Fruit fly (Drosophila melanogaster): ENCODE measurements around the gene CG31370.
A peak's percentile ranks its signal among the peaks of the same experiment; 100 is the strongest.

Gene CG31370

DNA sequence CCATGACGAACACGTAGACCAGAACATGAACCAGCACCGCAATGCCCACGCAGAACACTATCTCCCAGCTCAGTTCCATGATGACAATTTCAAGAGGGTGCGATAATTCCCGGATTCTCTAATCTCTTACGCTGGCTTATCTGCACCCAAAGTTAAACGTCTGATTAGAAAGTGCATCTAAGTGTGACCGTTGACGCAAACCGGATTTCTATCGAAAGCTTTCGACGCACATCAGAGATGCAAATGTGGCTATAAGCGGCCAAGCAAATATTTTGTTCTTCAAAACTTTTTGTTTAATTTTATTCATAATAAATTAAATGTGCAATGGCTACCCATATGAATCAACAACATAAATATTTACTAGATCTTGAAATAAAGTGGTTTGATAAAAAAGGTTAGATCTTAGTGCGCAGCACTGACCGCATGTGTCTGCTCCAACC, 39.9 kb upstream of the CG31370 start, which contains the start of the genes Kdsr and CG11858 (continued):
- TF ChIP-seq mirr (GFP tag; optimal IDR thresholded peaks at IDR 0.05) (no peak), Rfx (GFP tag; IDR thresholded peaks at IDR 0.05) (peak; percentile 85), CG2712 (tag; optimal IDR thresholded peaks at IDR 0.05) (peak; percentile 82), CG2116 (GFP tag; optimal IDR thresholded peaks at IDR 0.05) (peak; percentile 63), Deaf1 (tag; optimal IDR thresholded peaks at IDR 0.05) (no peak), CG17568 (GFP tag; optimal IDR thresholded peaks at IDR 0.05) (no peak), her (GFP tag; optimal IDR thresholded peaks at IDR 0.05) (peak; percentile 30), CG32532 (GFP tag; IDR thresholded peaks at IDR 0.05) (peak; percentile 68), CrebB (tag; optimal IDR thresholded peaks at IDR 0.05) (peak; percentile 44), wor (GFP tag; IDR thresholded peaks at IDR 0.05) (peak; percentile 46; the same call in 1 of the 2 replicates), CG9437 (GFP tag; optimal IDR thresholded peaks at IDR 0.05) (peak; percentile 11), Chrac-16 (GFP tag; optimal IDR thresholded peaks at IDR 0.05) (peak; percentile 58), lbe (GFP tag; optimal IDR thresholded peaks at IDR 0.05) (no peak), CG11247 (GFP tag; IDR thresholded peaks at IDR 0.05) (0 out of 2 replicates have a peak, but pooled peaks have one; percentile 18), croc (GFP tag; conservative IDR thresholded peaks at IDR 0.05) (peak; percentile 39; the same call in 1 of the 3 replicates), CG14860 (GFP tag; IDR thresholded peaks at IDR 0.05; ENCODE audit: partially characterized antibody) (no peak), Hand (GFP tag; optimal IDR thresholded peaks at IDR 0.05) (no peak), Ets97D (GFP tag; optimal IDR thresholded peaks at IDR 0.05) (peak; percentile 71), Ssrp (tag; optimal IDR thresholded peaks at IDR 0.05) (peak; percentile 57), CG13775 (GFP tag; optimal IDR thresholded peaks at IDR 0.05) (peak; percentile 73), Lpt (GFP tag; optimal IDR thresholded peaks at IDR 0.05) (no peak), Dp (GFP tag; optimal IDR thresholded peaks at IDR 0.05) (peak; percentile 11), CG1832 (GFP tag; optimal IDR thresholded peaks at IDR 0.05) (no peak), jigr1 (GFP tag; IDR thresholded peaks at IDR 0.05) (no peak), CG4730 (GFP tag; IDR thresholded peaks at IDR 0.05) (peak; percentile 37; the same call in 1 of the 2 replicates), HLHmδ (GFP tag; optimal IDR thresholded peaks at IDR 0.05) (peak; percentile 8), ind (GFP tag; optimal IDR thresholded peaks at IDR 0.05) (peak; percentile 66), ewg (GFP tag; optimal IDR thresholded peaks at IDR 0.05) (no peak), CG12155 (GFP tag; optimal IDR thresholded peaks at IDR 0.05) (peak; percentile 54), Dref (GFP tag; IDR thresholded peaks at IDR 0.05) (peak; percentile 51), Fer2 (tag; optimal IDR thresholded peaks at IDR 0.05) (peak; percentile 21), D (optimal IDR thresholded peaks at IDR 0.05) (no peak), D (GFP tag; optimal IDR thresholded peaks at IDR 0.05) (no peak), sens (GFP tag) (peak; percentile 91), Xrp1 (GFP tag; IDR thresholded peaks at IDR 0.05) (peak; percentile 76), CG34376 (GFP tag; optimal IDR thresholded peaks at IDR 0.05) (peak; percentile 77), Pdp1 (GFP tag; optimal IDR thresholded peaks at IDR 0.05) (peak; percentile 63 to 70), zen2 (GFP tag; IDR thresholded peaks at IDR 0.05; ENCODE audit: partially characterized antibody) (no peak), Hsf (GFP tag; optimal IDR thresholded peaks at IDR 0.05) (peak; percentile 70), CG8388 (GFP tag; optimal IDR thresholded peaks at IDR 0.05) (peak; percentile 55), HHEX (GFP tag; optimal IDR thresholded peaks at IDR 0.05) (peak; percentile 12), CG7987 (GFP tag; optimal IDR thresholded peaks at IDR 0.05) (peak; percentile 48), Aef1 (GFP tag; IDR thresholded peaks at IDR 0.05) (peak; percentile 53), slou (GFP tag; optimal IDR thresholded peaks at IDR 0.05) (no peak), Sox102F (GFP tag; optimal IDR thresholded peaks at IDR 0.05) (peak; percentile 72), Vsx1 (GFP tag; optimal IDR thresholded peaks at IDR 0.05) (no peak), CG43689 (GFP tag; IDR thresholded peaks at IDR 0.05) (0 out of 2 replicates have a peak, but pooled peaks have one; percentile 15), ac (GFP tag; optimal IDR thresholded peaks at IDR 0.05) (no peak), Xbp1 (GFP tag; optimal IDR thresholded peaks at IDR 0.05) (peak; percentile 75), CG31224 (GFP tag; IDR thresholded peaks at IDR 0.05) (peak; percentile 42; the same call in 1 of the 2 replicates), CG2678 (tag; optimal IDR thresholded peaks at IDR 0.05) (no peak)

Data from whole organism, embryonic.